Worm (Caenorhabditis elegans): ENCODE results near the gene ZK1248.4.
A peak's percentile ranks its signal among the peaks of the same experiment; 100 is the strongest.

Gene ZK1248.4

DNA sequence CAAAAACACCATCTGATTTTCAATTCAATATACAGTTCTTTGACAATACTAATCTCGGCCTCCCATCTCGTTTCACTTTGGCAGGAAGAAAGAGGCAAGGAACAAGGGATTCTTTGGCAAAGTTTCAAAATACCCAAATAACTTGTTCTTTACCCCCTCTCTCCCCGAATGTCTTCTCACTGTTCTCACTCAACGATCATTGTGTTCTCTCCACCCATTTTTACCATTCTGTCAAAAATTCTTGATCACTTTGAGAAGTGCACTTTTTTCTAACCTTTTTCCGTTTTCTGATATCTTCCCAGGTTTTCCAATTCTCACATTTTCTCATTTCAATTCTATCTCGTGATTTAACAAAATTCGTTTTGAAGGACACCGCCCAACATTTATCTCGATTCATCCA lies 35.7 kb downstream of the ZK1248.4 start, which contains the start of gene H41C03.1:
Gene H41C03.1 (plus strand): TSS at position 301 of the 400 bp plus-strand sequence.
- TF ChIP-seq skn-1 (tag; optimal IDR thresholded peaks at IDR 0.05): no peak
- no peak for TF ChIP-seq Y5F2A.4 (GFP tag; optimal IDR thresholded peaks at IDR 0.05)
- TF ChIP-seq saeg-2 (GFP tag; IDR thresholded peaks at IDR 0.05): no peak

DNA sequence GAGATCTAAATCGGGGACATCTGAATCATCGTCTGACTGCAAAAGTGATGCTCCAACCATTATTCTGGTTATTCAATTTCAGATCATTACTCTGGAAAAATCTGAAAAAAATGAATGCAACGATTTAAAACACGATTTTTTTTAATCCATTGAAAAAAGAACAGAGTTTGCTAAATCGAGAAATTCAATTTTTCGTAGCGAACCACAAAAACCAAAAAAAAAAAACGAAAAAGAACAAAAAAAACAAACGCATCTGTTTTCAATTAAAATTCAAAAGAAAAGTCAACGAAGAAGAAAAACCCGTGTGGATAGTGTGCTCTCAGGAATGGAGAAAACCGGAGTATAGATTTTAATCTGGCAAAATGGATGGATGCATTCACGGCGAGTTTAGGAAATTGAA lies 39.9 kb downstream of the ZK1248.4 start, which contains the start of gene F55C12.4:
Gene F55C12.4 (minus strand): TSS at position 101 of the 400 bp plus-strand sequence.
- TF ChIP-seq zip-11 (GFP tag; IDR thresholded peaks at IDR 0.05): no peak
- no peak for TF ChIP-seq unc-130 (GFP tag; optimal IDR thresholded peaks at IDR 0.05)
- no peak for TF ChIP-seq mes-2 (tag; optimal IDR thresholded peaks at IDR 0.05; ENCODE audit: poor library complexity, severe bottlenecking)
- no peak for TF ChIP-seq ceh-62 (tag; optimal IDR thresholded peaks at IDR 0.05)
- no peak for TF ChIP-seq sdz-12 (GFP tag; optimal IDR thresholded peaks at IDR 0.05)
- TF ChIP-seq hlh-11 (tag; optimal IDR thresholded peaks at IDR 0.05): no peak
- no peak for TF ChIP-seq ztf-11 (tag; optimal IDR thresholded peaks at IDR 0.05)
- no peak for TF ChIP-seq ama-1 (optimal IDR thresholded peaks at IDR 0.05)
- TF ChIP-seq F37D6.2 (tag; optimal IDR thresholded peaks at IDR 0.05): no peak
- TF ChIP-seq daf-16 (GFP tag; optimal IDR thresholded peaks at IDR 0.05): no peak
- TF ChIP-seq daf-16 (tag; optimal IDR thresholded peaks at IDR 0.05): no peak
- TF ChIP-seq Y48G9A.11 (GFP tag; IDR thresholded peaks at IDR 0.05): no peak
- TF ChIP-seq fkh-10 (GFP tag; optimal IDR thresholded peaks at IDR 0.05): no peak
- TF ChIP-seq zip-2 (tag; optimal IDR thresholded peaks at IDR 0.05): no peak

DNA sequence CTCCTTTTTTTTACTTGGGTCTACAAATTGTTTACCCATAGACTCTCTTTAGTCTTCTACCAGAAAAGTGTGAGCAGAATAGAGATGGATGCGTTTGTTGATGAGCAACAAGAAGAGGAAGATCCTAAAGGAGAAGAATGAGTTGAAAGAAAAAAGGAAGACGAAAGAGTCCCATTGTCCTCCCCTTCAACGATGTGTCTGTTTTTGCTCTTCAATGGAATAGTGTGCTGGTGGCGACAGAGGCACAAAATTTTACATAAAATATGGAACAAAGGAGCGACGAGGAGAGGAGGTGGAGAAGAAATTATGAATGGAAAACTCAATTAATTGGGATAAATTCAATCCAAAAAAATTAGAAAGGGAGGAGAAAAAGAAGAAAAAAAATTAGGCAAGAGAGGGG lies 42.2 kb downstream of the ZK1248.4 start:
- peak; percentile 87 for TF ChIP-seq fkh-10 (GFP tag; optimal IDR thresholded peaks at IDR 0.05)
- no peak for TF ChIP-seq aly-2 (tag; optimal IDR thresholded peaks at IDR 0.05)
- TF ChIP-seq R02D3.7 (tag; optimal IDR thresholded peaks at IDR 0.05): no peak
- no peak for TF ChIP-seq ZK337.2 (GFP tag; IDR thresholded peaks at IDR 0.05)
- TF ChIP-seq cey-2 (tag; optimal IDR thresholded peaks at IDR 0.05; ENCODE audit: borderline replicate concordance, insufficient read depth): no peak
- TF ChIP-seq php-3 (GFP tag; IDR thresholded peaks at IDR 0.05): no peak
- TF ChIP-seq F49E8.2 (tag; optimal IDR thresholded peaks at IDR 0.05; ENCODE audit: borderline replicate concordance): no peak
- TF ChIP-seq lin-1 (GFP tag; IDR thresholded peaks at IDR 0.05): no peak

DNA sequence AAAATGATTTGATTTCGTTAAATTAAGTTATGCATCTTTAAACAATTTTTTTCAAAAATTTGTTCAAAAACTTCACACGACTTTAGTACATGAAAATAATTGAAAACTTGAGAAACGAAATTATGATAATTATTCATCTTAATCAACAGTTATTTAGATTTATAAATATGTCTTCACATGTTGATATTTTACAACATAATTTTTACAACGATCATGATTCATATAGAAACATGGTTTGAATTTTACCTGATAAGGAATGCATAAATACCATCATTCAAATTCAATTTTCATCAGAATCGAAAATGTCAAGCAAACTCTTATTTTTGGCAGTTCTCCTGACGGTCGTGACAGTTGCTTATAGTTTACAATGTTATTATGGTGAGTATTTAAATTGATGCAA lies 45.5 kb downstream of the ZK1248.4 start, which contains the start of gene tag-234:
Gene tag-234 (plus strand): TSS at position 301 of the 400 bp plus-strand sequence.
- TF ChIP-seq hlh-11 (tag; optimal IDR thresholded peaks at IDR 0.05): no peak
- TF ChIP-seq ama-1 (optimal IDR thresholded peaks at IDR 0.05): no peak
- no peak for TF ChIP-seq unc-39 (tag; optimal IDR thresholded peaks at IDR 0.05)
- no peak for TF ChIP-seq daf-16 (GFP tag; optimal IDR thresholded peaks at IDR 0.05)
- TF ChIP-seq daf-16 (tag; optimal IDR thresholded peaks at IDR 0.05): peak; percentile 64
- no peak for TF ChIP-seq rbr-2 (tag; optimal IDR thresholded peaks at IDR 0.05)
- TF ChIP-seq nhr-6 (tag; optimal IDR thresholded peaks at IDR 0.05): peak; percentile 7
- TF ChIP-seq zip-2 (tag; optimal IDR thresholded peaks at IDR 0.05): no peak
- peak; percentile 4 for TF ChIP-seq nhr-28 (tag; optimal IDR thresholded peaks at IDR 0.05)

DNA sequence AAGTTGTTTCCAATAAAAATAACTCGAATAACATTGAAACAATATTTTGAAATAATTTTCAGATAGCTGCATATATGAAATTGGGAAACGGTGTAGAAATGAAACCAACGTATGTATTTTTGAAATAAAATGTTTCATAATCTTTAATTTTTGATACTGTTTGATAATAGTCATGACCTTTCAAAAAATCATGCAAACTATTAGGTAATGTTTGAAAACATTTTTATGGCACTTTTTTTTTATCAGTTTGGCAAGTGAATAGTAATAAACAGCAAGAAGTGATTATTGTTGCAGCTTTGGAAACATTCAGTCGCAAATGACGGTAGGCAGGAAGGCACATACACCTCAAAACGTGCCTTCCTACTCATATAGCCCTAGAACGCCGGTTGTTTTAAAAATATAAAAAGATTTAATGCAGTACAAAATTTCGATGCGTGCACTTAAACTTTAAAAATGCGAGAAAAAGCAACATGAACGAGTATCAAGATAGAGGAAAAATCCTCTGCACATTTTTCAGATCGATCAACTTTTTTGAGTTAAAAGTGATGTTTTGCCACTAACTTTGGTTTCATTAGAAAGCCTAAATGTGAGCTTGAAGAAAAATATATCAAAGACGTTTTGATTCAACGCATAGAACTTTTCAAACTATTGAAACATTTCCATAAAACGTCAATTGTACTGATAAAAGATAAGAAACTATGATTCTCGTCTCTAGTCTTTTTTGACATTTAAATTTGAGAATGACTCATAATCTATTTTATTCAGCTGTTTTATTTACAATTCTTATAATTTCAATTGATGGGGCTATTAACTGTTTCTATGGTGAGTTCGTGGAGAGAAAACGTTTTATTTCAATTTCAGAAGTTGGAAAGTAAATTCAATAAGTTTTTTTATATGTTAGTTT lies 47.3 kb downstream of the ZK1248.4 start, which contains the start of gene F55C12.19:
Gene F55C12.19 (plus strand): TSS at position 735 of the 904 bp plus-strand sequence.
- TF ChIP-seq rbr-2 (tag; optimal IDR thresholded peaks at IDR 0.05) (no peak), nhr-6 (tag; optimal IDR thresholded peaks at IDR 0.05) (peak; percentile 78), nhr-28 (tag; optimal IDR thresholded peaks at IDR 0.05) (peak; percentile 39), dve-1 (tag; optimal IDR thresholded peaks at IDR 0.05; ENCODE audit: insufficient read depth) (peak; percentile 37), ztf-11 (tag; optimal IDR thresholded peaks at IDR 0.05) (no peak), Y48G9A.11 (GFP tag; IDR thresholded peaks at IDR 0.05) (no peak), mep-1 (tag; optimal IDR thresholded peaks at IDR 0.05) (peak; percentile 2), aly-2 (tag; optimal IDR thresholded peaks at IDR 0.05) (no peak), skn-1 (tag; optimal IDR thresholded peaks at IDR 0.05) (no peak), daf-16 (GFP tag; optimal IDR thresholded peaks at IDR 0.05) (no peak), daf-16 (tag; optimal IDR thresholded peaks at IDR 0.05) (peak; percentile 86), dpl-1 (GFP tag; optimal IDR thresholded peaks at IDR 0.05) (no peak), spr-1 (tag; optimal IDR thresholded peaks at IDR 0.05) (no peak), pqm-1 (tag; optimal IDR thresholded peaks at IDR 0.05) (peak; percentile 52), set-16 (GFP tag; IDR thresholded peaks at IDR 0.05) (no peak), php-3 (GFP tag; IDR thresholded peaks at IDR 0.05) (peak; percentile 54; the same call in 1 of the 2 replicates), egl-43 (GFP tag; IDR thresholded peaks at IDR 0.05) (no peak), mdl-1 (tag; optimal IDR thresholded peaks at IDR 0.05) (no peak), snpc-4 (tag; optimal IDR thresholded peaks at IDR 0.05) (no peak), aha-1 (tag) (peak; percentile 97), nhr-111 (GFP tag; optimal IDR thresholded peaks at IDR 0.05) (no peak), daf-19 (GFP tag; conservative IDR thresholded peaks at IDR 0.05) (no peak), nhr-41 (GFP tag; IDR thresholded peaks at IDR 0.05) (no peak)
